Worm (Caenorhabditis elegans): ENCODE data around the gene C09G5.14.

- TF ChIP-seq flt-1 (GFP tag; IDR thresholded peaks at IDR 0.05) (no peak), hmbx-1 (tag; optimal IDR thresholded peaks at IDR 0.05) (no peak), ama-1 (optimal IDR thresholded peaks at IDR 0.05) (no peak), tra-4 (tag; optimal IDR thresholded peaks at IDR 0.05) (no peak), B0310.2 (tag; optimal IDR thresholded peaks at IDR 0.05) (no peak)
These were observed 37.8 kb upstream of the C09G5.14 start for ce11 chrII:10760801-10761200.

All from whole organism, early embryonic.